Worm (Caenorhabditis elegans): ENCODE results near the gene gpa-9.

gpa-9 gene

ce11 chrV:12673745-12674144 lies 24.6 kb upstream of the gpa-9 start:
- TF ChIP-seq alr-1 (tag; optimal IDR thresholded peaks at IDR 0.05; ENCODE audit: borderline replicate concordance) (no peak), lin-14 (GFP tag; optimal IDR thresholded peaks at IDR 0.05) (peak; percentile 2), nhr-76 (tag; optimal IDR thresholded peaks at IDR 0.05) (no peak), fkh-10 (GFP tag; optimal IDR thresholded peaks at IDR 0.05) (peak; percentile 83), swsn-7 (tag; optimal IDR thresholded peaks at IDR 0.05) (no peak)

ce11 chrV:12670607-12671006 lies 21.5 kb upstream of the gpa-9 start, which contains the start of gene srx-116:
Gene srx-116, plus strand, starts transcription at chrV:12670907.
- no peak for TF ChIP-seq nhr-77 (tag; optimal IDR thresholded peaks at IDR 0.05)
- TF ChIP-seq snu-23 (GFP tag; optimal IDR thresholded peaks at IDR 0.05), result no peak
- TF ChIP-seq sup-37 (GFP tag; optimal IDR thresholded peaks at IDR 0.05), result no peak
- TF ChIP-seq pqm-1 (tag; optimal IDR thresholded peaks at IDR 0.05), result no peak
- no peak for TF ChIP-seq unc-98 (GFP tag; IDR thresholded peaks at IDR 0.05)
- TF ChIP-seq xbp-1 (tag; optimal IDR thresholded peaks at IDR 0.05), result no peak

ce11 chrV:12667926-12668325 lies 18.8 kb upstream of the gpa-9 start, which contains the start of gene W05B10.4:
Gene W05B10.4, plus strand, starts transcription at chrV:12668226.
- TF ChIP-seq ztf-4 (tag; optimal IDR thresholded peaks at IDR 0.05), result no peak
- no peak for TF ChIP-seq hlh-4 (tag; optimal IDR thresholded peaks at IDR 0.05)
- peak; percentile 5 for TF ChIP-seq blmp-1 (tag; optimal IDR thresholded peaks at IDR 0.05)
- no peak for TF ChIP-seq unc-86 (tag; optimal IDR thresholded peaks at IDR 0.05)
- no peak for TF ChIP-seq ceh-63 (GFP tag; optimal IDR thresholded peaks at IDR 0.05)
- no peak for TF ChIP-seq nhr-237 (tag; optimal IDR thresholded peaks at IDR 0.05)
- TF ChIP-seq lir-3 (tag; optimal IDR thresholded peaks at IDR 0.05; ENCODE audit: poor library complexity), result no peak

- TF ChIP-seq C04F5.9 (tag; optimal IDR thresholded peaks at IDR 0.05), result no peak
- TF ChIP-seq nhr-20 (tag; optimal IDR thresholded peaks at IDR 0.05), result peak; percentile 25
- peak; percentile 65 for TF ChIP-seq nhr-85 (tag)
- peak; percentile 51 for TF ChIP-seq lin-14 (GFP tag; optimal IDR thresholded peaks at IDR 0.05)
- TF ChIP-seq blmp-1 (tag; optimal IDR thresholded peaks at IDR 0.05), result peak; percentile 35
- peak in 3 of 6 experiments; percentile 37 to 57 (median 40) for TF ChIP-seq elt-3 (tag; optimal IDR thresholded peaks at IDR 0.05)
These were observed 18.3 kb upstream of the gpa-9 start for ce11 chrV:12667397-12667796.

ce11 chrV:12663386-12663785 lies 14.3 kb upstream of the gpa-9 start:
- TF ChIP-seq pqm-1 (tag; optimal IDR thresholded peaks at IDR 0.05), result no peak
- peak; percentile 60 for TF ChIP-seq fkh-4 (tag; optimal IDR thresholded peaks at IDR 0.05; ENCODE audit: borderline replicate concordance)
- TF ChIP-seq blmp-1 (tag; optimal IDR thresholded peaks at IDR 0.05), result peak; percentile 21
- TF ChIP-seq dsc-1 (tag; optimal IDR thresholded peaks at IDR 0.05), result peak; percentile 90

- TF ChIP-seq nhr-237 (tag; optimal IDR thresholded peaks at IDR 0.05) (no peak), unc-130 (tag; optimal IDR thresholded peaks at IDR 0.05) (no peak)
These were observed 12.5 kb upstream of the gpa-9 start, which contains the start of gene W05B10.3 for ce11 chrV:12661619-12662018. Gene W05B10.3, minus strand, starts transcription at chrV:12661719.

ce11 chrV:12660280-12660818 lies 11.2 kb upstream of the gpa-9 start, which contains the start of gene his-74:
Gene his-74, minus strand, starts transcription at chrV:12660330.
- no peak for TF ChIP-seq fos-1 (tag; optimal IDR thresholded peaks at IDR 0.05)
- no peak for TF ChIP-seq ztf-4 (tag; optimal IDR thresholded peaks at IDR 0.05)
- no peak for TF ChIP-seq isw-1 (GFP tag; IDR thresholded peaks at IDR 0.05)
- TF ChIP-seq snpc-4 (tag; optimal IDR thresholded peaks at IDR 0.05), result no peak
- no peak for TF ChIP-seq nhr-28 (tag; optimal IDR thresholded peaks at IDR 0.05)
- no peak for TF ChIP-seq unc-30 (tag; optimal IDR thresholded peaks at IDR 0.05)
- no peak for TF ChIP-seq mdl-1 (tag; optimal IDR thresholded peaks at IDR 0.05)
- TF ChIP-seq mef-2 (tag; optimal IDR thresholded peaks at IDR 0.05), result no peak
- no peak for TF ChIP-seq fkh-8 (tag; optimal IDR thresholded peaks at IDR 0.05)
- no peak for TF ChIP-seq xbp-1 (tag; optimal IDR thresholded peaks at IDR 0.05)
- TF ChIP-seq dpl-1 (GFP tag; optimal IDR thresholded peaks at IDR 0.05), result no peak
- TF ChIP-seq unc-98 (GFP tag; IDR thresholded peaks at IDR 0.05), result no peak
- TF ChIP-seq unc-86 (tag; optimal IDR thresholded peaks at IDR 0.05), result no peak
- no peak for TF ChIP-seq hlh-4 (tag; optimal IDR thresholded peaks at IDR 0.05)
- TF ChIP-seq lir-3 (tag; optimal IDR thresholded peaks at IDR 0.05; ENCODE audit: poor library complexity), result no peak
- TF ChIP-seq ceh-82 (tag; optimal IDR thresholded peaks at IDR 0.05), result no peak

All from whole organism, L1 larva.